Fruit fly (Drosophila melanogaster) whole organism, embryonic: ENCODE results near the gene Cyfip.
A peak's percentile ranks its signal among the peaks of the same experiment; 100 is the strongest.

ENCODE experiments used
- Aef1 ChIP-seq: fragments of 200-800 bp; sonication (Bioruptor generic); IDR thresholded peaks from 3 replicates; pipeline ENCODE4 v1.3.6; 2022; ENCODE audit warnings: missing biosample characterization, missing genetic modification characterization
- B-H2 ChIP-seq: fragments of 200-800 bp; sonication (Bioruptor generic); optimal IDR thresholded peaks from 2 replicates; lab custom pipeline; 2018; ENCODE audit warnings: missing biosample characterization, mild to moderate bottlenecking, missing genetic modification characterization
- BtbVII ChIP-seq: fragments of 200-800 bp; sonication (Bioruptor generic); optimal IDR thresholded peaks from 3 replicates; lab custom pipeline; 2017; ENCODE audit warnings: missing biosample characterization, mild to moderate bottlenecking, missing genetic modification characterization
- CG10147 ChIP-seq: fragments of 200-800 bp; sonication (Bioruptor generic); optimal IDR thresholded peaks from 2 replicates; lab custom pipeline; 2019; ENCODE audit warnings: missing biosample characterization, mild to moderate bottlenecking, missing genetic modification characterization, moderate library complexity
- CG11695 ChIP-seq: fragments of 200-800 bp; sonication (Bioruptor generic); IDR thresholded peaks from 3 replicates; pipeline ENCODE4 v1.3.6; 2022; ENCODE audit warnings: missing biosample characterization, missing genetic modification characterization
- CG12104 ChIP-seq: fragments of 200-800 bp; sonication (Bioruptor generic); optimal IDR thresholded peaks from 3 replicates; lab custom pipeline; 2016; ENCODE audit warnings: missing biosample characterization, missing genetic modification characterization
- CG12219 ChIP-seq: fragments of 200-800 bp; sonication (Bioruptor generic); optimal IDR thresholded peaks from 3 replicates; lab custom pipeline; 2018; ENCODE audit warnings: missing biosample characterization, mild to moderate bottlenecking, missing genetic modification characterization
- CG13775 ChIP-seq: fragments of 200-800 bp; sonication (Bioruptor generic); optimal IDR thresholded peaks from 3 replicates; lab custom pipeline; 2017; ENCODE audit warnings: missing biosample characterization, mild to moderate bottlenecking, missing genetic modification characterization
- CG14050 ChIP-seq: fragments of 200-800 bp; sonication (Bioruptor generic); IDR thresholded peaks from 3 replicates; pipeline ENCODE4 v1.3.6; 2022; ENCODE audit warnings: missing biosample characterization, missing genetic modification characterization
- CG14965 ChIP-seq: fragments of 200-800 bp; sonication (Bioruptor generic); optimal IDR thresholded peaks from 2 replicates; lab custom pipeline; 2016; ENCODE audit warnings: missing biosample characterization, missing genetic modification characterization, borderline replicate concordance
- CG15011 ChIP-seq: fragments of 200-800 bp; sonication (Bioruptor generic); optimal IDR thresholded peaks from 3 replicates; lab custom pipeline; 2018; ENCODE audit warnings: missing biosample characterization, mild to moderate bottlenecking, missing genetic modification characterization
- CG1602 ChIP-seq: fragments of 200-800 bp; sonication (Bioruptor generic); optimal IDR thresholded peaks from 3 replicates; lab custom pipeline; 2016; ENCODE audit warnings: missing biosample characterization, missing genetic modification characterization
- CG1832 ChIP-seq: fragments of 200-800 bp; sonication (Bioruptor generic); optimal IDR thresholded peaks from 2 replicates; lab custom pipeline; 2017; ENCODE audit warnings: missing biosample characterization, mild to moderate bottlenecking, missing genetic modification characterization, inconsistent platforms
- CG2712 ChIP-seq: fragments of 200-800 bp; optimal IDR thresholded peaks from 3 replicates; lab custom pipeline; 2019; ENCODE audit warnings: missing biosample characterization, mild to moderate bottlenecking, missing genetic modification characterization, moderate library complexity
- CG33213 ChIP-seq: fragments of 200-800 bp; sonication (Bioruptor generic); optimal IDR thresholded peaks from 3 replicates; lab custom pipeline; 2016; ENCODE audit warnings: missing biosample characterization, missing genetic modification characterization
- CG4424 ChIP-seq: fragments of 200-800 bp; sonication (Bioruptor generic); optimal IDR thresholded peaks from 3 replicates; lab custom pipeline; 2016; ENCODE audit warnings: missing biosample characterization, missing genetic modification characterization
- CG4854 ChIP-seq: fragments of 200-800 bp; sonication (Bioruptor generic); optimal IDR thresholded peaks from 2 replicates; lab custom pipeline; 2016; ENCODE audit warnings: missing biosample characterization, missing genetic modification characterization, inconsistent platforms
- CG6765 ChIP-seq: fragments of 200-800 bp; sonication (Bioruptor generic); optimal IDR thresholded peaks from 3 replicates; lab custom pipeline; 2017; ENCODE audit warnings: missing biosample characterization, mild to moderate bottlenecking, missing genetic modification characterization
- CG7839 ChIP-seq: fragments of 200-800 bp; sonication (Bioruptor generic); optimal IDR thresholded peaks from 3 replicates; lab custom pipeline; 2018; ENCODE audit warnings: missing biosample characterization, mild to moderate bottlenecking, missing genetic modification characterization, moderate library complexity
- CG8388 ChIP-seq: fragments of 200-800 bp; sonication (Bioruptor generic); optimal IDR thresholded peaks from 2 replicates; lab custom pipeline; 2019; ENCODE audit warnings: missing biosample characterization, mild to moderate bottlenecking, missing genetic modification characterization, moderate library complexity
- CG9215 ChIP-seq: fragments of 200-800 bp; sonication (Bioruptor generic); IDR thresholded peaks from 2 replicates; pipeline ENCODE4 v1.3.6; 2022; ENCODE audit warnings: missing biosample characterization, missing genetic modification characterization
- CG9437 ChIP-seq: fragments of 200-800 bp; sonication (Bioruptor generic); optimal IDR thresholded peaks from 2 replicates; lab custom pipeline; 2018; ENCODE audit warnings: missing biosample characterization, mild to moderate bottlenecking, missing genetic modification characterization
- CG9932 ChIP-seq: fragments of 200-800 bp; sonication (Bioruptor generic); IDR thresholded peaks from 2 replicates; pipeline ENCODE4 v1.3.6; 2022; ENCODE audit warnings: missing biosample characterization, missing genetic modification characterization
- D ChIP-seq, 2 experiments: fragments of 200-800 bp in 1 of 2; fragments of >200 bp in 1 of 2; sonication (Bioruptor generic) in 1 of 2; optimal IDR thresholded peaks; 2 replicates in 1 of 2; 3 replicates in 1 of 2; lab custom pipeline; 2017; ENCODE audit warnings: mild to moderate bottlenecking in 1 of 2, missing biosample characterization in 1 of 2, missing genetic modification characterization in 1 of 2, missing genetic modification reagents in 1 of 2
- Dp ChIP-seq: fragments of 200-800 bp; sonication (Bioruptor generic); optimal IDR thresholded peaks from 2 replicates; lab custom pipeline; 2018; ENCODE audit warnings: missing biosample characterization, mild to moderate bottlenecking, missing genetic modification characterization, moderate library complexity
- E2f2 ChIP-seq: fragments of 200-800 bp; sonication (Bioruptor generic); IDR thresholded peaks from 2 replicates; pipeline ENCODE4 v1.3.6; 2022; ENCODE audit warnings: missing biosample characterization, missing genetic modification characterization
- Ets65A ChIP-seq: fragments of 200-800 bp; sonication (Bioruptor generic); peaks from one replicate; lab custom pipeline; 2016; ENCODE audit warnings: missing biosample characterization, missing genetic modification characterization
- H15 ChIP-seq: fragments of 200-800 bp; sonication (Bioruptor generic); IDR thresholded peaks from 3 replicates; pipeline ENCODE4 v1.3.6; 2022; ENCODE audit warnings: missing biosample characterization, missing genetic modification characterization
- HmgZ ChIP-seq: fragments of 200-800 bp; sonication (Bioruptor generic); optimal IDR thresholded peaks from 2 replicates; lab custom pipeline; 2018; ENCODE audit warnings: missing biosample characterization, mild to moderate bottlenecking, missing genetic modification characterization
- Hmx ChIP-seq: fragments of 200-800 bp; sonication (Bioruptor generic); optimal IDR thresholded peaks from 2 replicates; lab custom pipeline; 2016; ENCODE audit warnings: missing biosample characterization, missing genetic modification characterization
- NFAT ChIP-seq: fragments of 200-800 bp; sonication (Bioruptor generic); IDR thresholded peaks from 2 replicates; pipeline ENCODE4 v1.3.6; 2022; ENCODE audit warnings: missing biosample characterization, missing genetic modification characterization
- al ChIP-seq: fragments of 200-800 bp; sonication (Bioruptor generic); IDR thresholded peaks from 2 replicates; pipeline ENCODE4 v1.3.6; 2022; ENCODE audit warnings: missing biosample characterization, missing genetic modification characterization
- ara ChIP-seq: fragments of 200-800 bp; sonication (Bioruptor generic); IDR thresholded peaks from 2 replicates; pipeline ENCODE4 v1.3.6; 2022; ENCODE audit warnings: missing biosample characterization, missing genetic modification characterization
- bab2 ChIP-seq: fragments of 200-800 bp; sonication (Bioruptor generic); optimal IDR thresholded peaks from 2 replicates; lab custom pipeline; 2016; ENCODE audit warnings: missing biosample characterization, missing genetic modification characterization
- croc ChIP-seq: fragments of 200-800 bp; sonication (Bioruptor generic); conservative IDR thresholded peaks from 3 replicates; pipeline ENCODE4 v1.3.6; 2022; ENCODE audit warnings: missing biosample characterization, missing genetic modification characterization
- dysf ChIP-seq: fragments of 200-800 bp; sonication (Bioruptor generic); IDR thresholded peaks from 3 replicates; pipeline ENCODE4 v1.3.6; 2022; ENCODE audit warnings: missing biosample characterization, missing genetic modification characterization
- en ChIP-seq: fragments of 200-800 bp; sonication (Bioruptor generic); optimal IDR thresholded peaks from 2 replicates; lab custom pipeline; 2016; ENCODE audit warnings: missing biosample characterization, missing genetic modification characterization
- fd3F ChIP-seq: fragments of 200-800 bp; sonication (Bioruptor generic); optimal IDR thresholded peaks from 2 replicates; lab custom pipeline; 2018; ENCODE audit warnings: missing biosample characterization, mild to moderate bottlenecking, missing genetic modification characterization, moderate library complexity
- fd64A ChIP-seq: fragments of 200-800 bp; sonication (Bioruptor generic); optimal IDR thresholded peaks from 3 replicates; lab custom pipeline; 2018; ENCODE audit warnings: missing biosample characterization, mild to moderate bottlenecking, missing genetic modification characterization
- hkb ChIP-seq, 2 experiments: fragments of 200-800 bp in 1 of 2; fragments of >200 bp in 1 of 2; sonication (Bioruptor generic) in 1 of 2; IDR thresholded peaks in 1 of 2; optimal IDR thresholded peaks in 1 of 2; 2 replicates each; pipeline versions ENCODE4 v1.3.6 to Lab custom; 2017 to 2022; ENCODE audit warnings: missing biosample characterization in 1 of 2, missing genetic modification characterization in 1 of 2
- lmd ChIP-seq: fragments of 200-800 bp; sonication (Bioruptor generic); IDR thresholded peaks from 2 replicates; pipeline ENCODE4 v1.3.6; 2022; ENCODE audit warnings: missing biosample characterization, missing genetic modification characterization
- luna ChIP-seq: fragments of 200-800 bp; sonication (Bioruptor generic); optimal IDR thresholded peaks from 2 replicates; lab custom pipeline; 2016; ENCODE audit warnings: missing biosample characterization, missing genetic modification characterization
- maf-S ChIP-seq: fragments of 200-800 bp; sonication (Bioruptor generic); optimal IDR thresholded peaks from 2 replicates; lab custom pipeline; 2016; ENCODE audit warnings: missing biosample characterization, missing genetic modification characterization
- ro ChIP-seq: fragments of 200-800 bp; sonication (Bioruptor generic); IDR thresholded peaks from 2 replicates; pipeline ENCODE4 v1.3.6; 2022; ENCODE audit warnings: missing biosample characterization, missing genetic modification characterization
- schlank ChIP-seq: fragments of 200-800 bp; sonication (Bioruptor generic); optimal IDR thresholded peaks from 2 replicates; lab custom pipeline; 2018; ENCODE audit warnings: missing biosample characterization, mild to moderate bottlenecking, missing genetic modification characterization
- sima ChIP-seq: fragments of 200-800 bp; sonication (Bioruptor generic); optimal IDR thresholded peaks from 2 replicates; lab custom pipeline; 2016; ENCODE audit warnings: missing biosample characterization, missing genetic modification characterization
- sr ChIP-seq: fragments of 200-800 bp; sonication (Bioruptor generic); IDR thresholded peaks from 3 replicates; pipeline ENCODE4 v1.3.6; 2022; ENCODE audit warnings: missing biosample characterization, missing genetic modification characterization
- sug ChIP-seq: fragments of 200-800 bp; optimal IDR thresholded peaks from 2 replicates; lab custom pipeline; 2019; ENCODE audit warnings: missing biosample characterization, mild to moderate bottlenecking, missing genetic modification characterization, moderate library complexity

Gene Cyfip

DNA sequence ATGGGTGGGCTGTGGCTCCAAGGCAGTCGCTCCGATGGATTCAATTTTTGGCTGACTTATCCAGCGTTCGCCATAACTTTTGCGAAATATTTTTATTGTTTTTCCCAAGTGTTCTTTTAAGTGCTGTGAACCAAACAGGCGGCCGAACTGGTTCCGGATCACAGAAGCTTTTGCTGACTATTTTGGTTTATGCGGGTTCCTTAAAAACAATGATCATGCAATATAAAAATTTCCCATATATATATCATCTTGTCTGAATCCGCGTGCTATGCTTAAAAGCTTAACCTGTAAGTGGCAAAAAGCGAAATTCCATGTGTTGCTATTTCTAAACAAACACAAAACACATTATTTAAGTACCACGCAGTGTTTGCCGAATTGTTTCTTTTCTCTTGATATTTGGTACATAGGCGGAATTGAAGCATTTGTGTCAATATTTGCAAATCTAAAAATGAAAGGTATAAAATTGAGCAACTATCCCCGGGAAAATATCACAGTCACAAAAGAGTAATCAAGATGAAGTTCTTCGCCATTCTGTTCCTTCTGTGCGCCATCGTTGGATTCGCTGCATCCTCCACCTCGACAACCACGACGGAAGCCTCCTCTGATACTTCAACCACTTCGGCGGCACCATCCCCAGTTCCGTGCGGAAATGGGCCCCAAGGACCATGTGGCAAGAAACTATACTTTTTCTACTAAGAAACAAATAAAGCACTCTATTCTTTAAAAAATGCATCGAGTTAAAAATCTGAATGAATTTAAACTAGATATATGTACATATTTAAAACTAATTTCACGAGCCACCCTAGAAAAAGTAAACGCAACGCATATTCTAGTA, 12.9 kb upstream of the Cyfip start, which contains the start of the genes CG6276 and CG44040 (continued):
- TF ChIP-seq al (GFP tag; lab: Robert Waterston, UW) (peak; percentile 9; the same call in 1 of the 2 replicates), NFAT (GFP tag; lab: Robert Waterston, UW) (peak; percentile 41), fd64A (peak; percentile 39), CG14965 (no peak), dysf (GFP tag; lab: Robert Waterston, UW) (peak; percentile 45; the same call in 1 of the 3 replicates), en (GFP tag; lab: Kevin White, UChicago) (peak; percentile 16), hkb (optimal IDR thresholded peaks at IDR 0.05; lab: Kevin White, UChicago) (peak; percentile 1), hkb (GFP tag; IDR thresholded peaks at IDR 0.05; lab: Robert Waterston, UW) (peak; percentile 52; the same call in 1 of the 2 replicates), CG15011 (GFP tag; lab: Kevin White, UChicago) (no peak), E2f2 (GFP tag; lab: Robert Waterston, UW) (no peak), fd3F (GFP tag; lab: Kevin White, UChicago) (peak; percentile 5), CG8388 (GFP tag; lab: Kevin White, UChicago) (peak; percentile 32), CG12219 (GFP tag; lab: Kevin White, UChicago) (peak; percentile 22), CG11695 (peak; percentile 6; the same call in 1 of the 3 replicates), Ets65A (GFP tag; lab: Kevin White, UChicago) (peak; percentile 92), CG4424 (GFP tag; lab: Kevin White, UChicago) (peak; percentile 40), B-H2 (GFP tag; lab: Kevin White, UChicago) (peak; percentile 45), CG14050 (GFP tag; lab: Robert Waterston, UW) (0 out of 3 replicates have a peak, but pooled peaks have one; percentile 30), Hmx (GFP tag; lab: Kevin White, UChicago) (no peak), H15 (GFP tag; lab: Robert Waterston, UW) (0 out of 3 replicates have a peak, but pooled peaks have one; percentile 41), ara (GFP tag; lab: Robert Waterston, UW) (0 out of 2 replicates have a peak, but pooled peaks have one; percentile 4), CG9215 (GFP tag; lab: Robert Waterston, UW) (peak; percentile 46; the same call in 1 of the 2 replicates), CG33213 (GFP tag; lab: Kevin White, UChicago) (peak; percentile 14), CG1832 (GFP tag; lab: Kevin White, UChicago) (no peak), CG7839 (tag; lab: Kevin White, UChicago) (peak; percentile 54), Dp (GFP tag; lab: Kevin White, UChicago) (peak; percentile 21), sr (GFP tag; lab: Robert Waterston, UW) (no peak), schlank (peak; percentile 6), CG9437 (GFP tag; lab: Kevin White, UChicago) (peak; percentile 51), HmgZ (peak; percentile 23), croc (no peak), ro (0 out of 2 replicates have a peak, but pooled peaks have one; percentile 20), CG12104 (GFP tag; lab: Kevin White, UChicago) (peak; percentile 13), CG13775 (GFP tag; lab: Kevin White, UChicago) (peak; percentile 48), Aef1 (GFP tag; lab: Robert Waterston, UW) (no peak), luna (GFP tag; lab: Kevin White, UChicago) (peak; percentile 34), sima (GFP tag; lab: Kevin White, UChicago) (no peak), CG4854 (GFP tag; lab: Kevin White, UChicago) (peak; percentile 25), CG10147 (peak; percentile 32), D (optimal IDR thresholded peaks at IDR 0.05; lab: Kevin White, UChicago) (no peak), D (GFP tag; optimal IDR thresholded peaks at IDR 0.05; lab: Kevin White, UChicago) (peak; percentile 12), maf-S (GFP tag; lab: Kevin White, UChicago) (no peak), CG1602 (GFP tag; lab: Kevin White, UChicago) (no peak), CG6765 (peak; percentile 73), lmd (GFP tag; lab: Robert Waterston, UW) (peak; percentile 32; the same call in 1 of the 2 replicates), sug (peak; percentile 49), CG9932 (peak; percentile 57), CG2712 (tag; lab: Kevin White, UChicago) (peak; percentile 53), BtbVII (peak; percentile 65), bab2 (GFP tag; lab: Kevin White, UChicago) (peak; percentile 24)
